Worm (Caenorhabditis elegans): ENCODE measurements around the gene Y16B4A.2.

- no peak for TF ChIP-seq R02D3.7 (tag; optimal IDR thresholded peaks at IDR 0.05)
- TF ChIP-seq nhr-25 (tag; optimal IDR thresholded peaks at IDR 0.05) = no peak
- no peak for TF ChIP-seq egl-27 (tag; optimal IDR thresholded peaks at IDR 0.05)
- TF ChIP-seq snpc-4 (tag; optimal IDR thresholded peaks at IDR 0.05) = no peak
- TF ChIP-seq nhr-6 (tag; optimal IDR thresholded peaks at IDR 0.05) = no peak
- no peak for TF ChIP-seq ztf-1 (GFP tag; conservative IDR thresholded peaks at IDR 0.05)
- no peak for TF ChIP-seq unc-39 (tag; optimal IDR thresholded peaks at IDR 0.05)
- TF ChIP-seq elt-3 (tag; optimal IDR thresholded peaks at IDR 0.05) = no peak
- TF ChIP-seq ztf-11 (tag; optimal IDR thresholded peaks at IDR 0.05) = no peak
- no peak for TF ChIP-seq lin-39 (tag; optimal IDR thresholded peaks at IDR 0.05)
- peak; percentile 23 for TF ChIP-seq lin-13 (GFP tag; optimal IDR thresholded peaks at IDR 0.05)
- TF ChIP-seq lin-11 (tag; optimal IDR thresholded peaks at IDR 0.05) = no peak
- TF ChIP-seq zag-1 (tag; optimal IDR thresholded peaks at IDR 0.05) = no peak
Measured at ce11 chrX:14792315-14793197, 20.9 kb upstream of the Y16B4A.2 start.
